Worm (Caenorhabditis elegans) whole organism, young adult: ENCODE results near the gene C17G10.7.

Source experiments
- B0035.1 ChIP-seq: sonication (generic microtip); optimal IDR thresholded peaks from 2 replicates; lab custom pipeline; 2016; ENCODE audit warnings: missing genetic modification characterization, mild to moderate bottlenecking, missing compliant biosample characterization, missing genotype, missing genetic modification reagents
- C17E4.6 ChIP-seq: fragments of 200-800 bp; sonication (Bioruptor generic); IDR thresholded peaks from 2 replicates; pipeline ENCODE4 v1.3.6; 2022; ENCODE audit warnings: missing genetic modification reagents, missing genetic modification characterization, missing compliant biosample characterization
- F49E8.2 ChIP-seq: sonication (generic microtip); optimal IDR thresholded peaks from 3 replicates; lab custom pipeline; 2017; ENCODE audit warnings: missing genetic modification characterization, mild to moderate bottlenecking, missing compliant biosample characterization, antibody characterized with exemption, moderate library complexity; ENCODE audit not compliant: insufficient read depth
- Y53G8AR.9 ChIP-seq: fragments of 200-800 bp; sonication (Bioruptor generic); conservative IDR thresholded peaks from 2 replicates; pipeline ENCODE4 v1.3.6; 2022; ENCODE audit warnings: missing genetic modification reagents, missing genetic modification characterization, missing compliant biosample characterization
- Y56A3A.18 ChIP-seq: fragments of 200-800 bp; sonication (Bioruptor generic); IDR thresholded peaks from 2 replicates; pipeline ENCODE4 v1.3.6; 2022; ENCODE audit warnings: missing genetic modification reagents, missing genetic modification characterization, missing compliant biosample characterization
- Y67H2A.10 ChIP-seq: fragments of 200-800 bp; sonication (Bioruptor generic); conservative IDR thresholded peaks from 2 replicates; pipeline ENCODE4 v1.3.6; 2022; ENCODE audit warnings: missing genetic modification reagents, missing genetic modification characterization, missing compliant biosample characterization
- Y79H2A.3 ChIP-seq: fragments of 200-800 bp; sonication (Bioruptor generic); conservative IDR thresholded peaks from 2 replicates; pipeline ENCODE4 v1.3.6; 2022; ENCODE audit warnings: missing genetic modification reagents, missing genetic modification characterization, missing compliant biosample characterization
- ZK185.1 ChIP-seq: sonication (generic microtip); optimal IDR thresholded peaks from 2 replicates; lab custom pipeline; 2016; ENCODE audit warnings: mild to moderate bottlenecking, missing genetic modification characterization, missing compliant biosample characterization; ENCODE audit not compliant: poor library complexity, severe bottlenecking
- akir-1 ChIP-seq: fragments of 200-800 bp; sonication (Bioruptor generic); optimal IDR thresholded peaks from 2 replicates; lab custom pipeline; 2018; ENCODE audit warnings: mild to moderate bottlenecking, missing genetic modification characterization, moderate library complexity, missing compliant biosample characterization
- ama-1 ChIP-seq, 3 experiments: fragments of 150-350 bp in 1 of 3; sonication (generic microtip) in 2 of 3; optimal IDR thresholded peaks; 2 replicates each; lab custom pipeline; 2014 to 2018; ENCODE audit warnings: missing biosample characterization in 2 of 3, missing genetic modification characterization in 2 of 3, missing genetic modification reagents in 2 of 3
- aptf-2 ChIP-seq: fragments of 200-800 bp; sonication (Bioruptor generic); conservative IDR thresholded peaks from 2 replicates; pipeline ENCODE4 v1.3.6; 2022; ENCODE audit warnings: missing genetic modification reagents, missing genetic modification characterization, missing compliant biosample characterization
- ceh-40 ChIP-seq: fragments of 200-800 bp; sonication (Bioruptor generic); IDR thresholded peaks from 2 replicates; pipeline ENCODE4 v1.3.6; 2022; ENCODE audit warnings: missing genetic modification characterization, missing compliant biosample characterization
- die-1 ChIP-seq: sonication (generic microtip); optimal IDR thresholded peaks from 2 replicates; lab custom pipeline; 2016; ENCODE audit warnings: missing genotype, mild to moderate bottlenecking, missing genetic modification characterization, missing compliant biosample characterization
- dpff-1 ChIP-seq: sonication (generic microtip); optimal IDR thresholded peaks from 2 replicates; lab custom pipeline; 2017; ENCODE audit warnings: mild to moderate bottlenecking, missing genetic modification characterization, missing compliant biosample characterization
- egrh-3 ChIP-seq: fragments of 200-800 bp; sonication (Bioruptor generic); IDR thresholded peaks from 2 replicates; pipeline ENCODE4 v1.3.6; 2022; ENCODE audit warnings: missing genetic modification reagents, missing genetic modification characterization, missing compliant biosample characterization
- ets-4 ChIP-seq: fragments of 200-800 bp; sonication (Bioruptor generic); optimal IDR thresholded peaks from 2 replicates; lab custom pipeline; 2018; ENCODE audit warnings: mild to moderate bottlenecking, missing genetic modification characterization, missing compliant biosample characterization
- gei-17 ChIP-seq: fragments of 200-800 bp; sonication (Bioruptor generic); optimal IDR thresholded peaks from 2 replicates; lab custom pipeline; 2018; ENCODE audit warnings: mild to moderate bottlenecking, missing genetic modification characterization, missing compliant biosample characterization
- hlh-26 ChIP-seq: fragments of 200-800 bp; sonication (Bioruptor generic); conservative IDR thresholded peaks from 2 replicates; pipeline ENCODE4 v1.3.6; 2022; ENCODE audit warnings: missing genetic modification reagents, missing genetic modification characterization, missing compliant biosample characterization
- hmg-1.2 ChIP-seq: fragments of 200-800 bp; sonication (Bioruptor generic); IDR thresholded peaks from 2 replicates; pipeline ENCODE4 v1.3.6; 2022; ENCODE audit warnings: missing genetic modification reagents, missing genetic modification characterization, missing compliant biosample characterization
- hmg-20 ChIP-seq: fragments of 200-800 bp; sonication (Bioruptor generic); IDR thresholded peaks from 2 replicates; pipeline ENCODE4 v1.3.6; 2022; ENCODE audit warnings: missing genetic modification reagents, missing genetic modification characterization, missing compliant biosample characterization
- lin-26 ChIP-seq: fragments of 200-800 bp; sonication (Bioruptor generic); IDR thresholded peaks from 2 replicates; pipeline ENCODE4 v1.3.6; 2022; ENCODE audit warnings: missing genetic modification reagents, missing genetic modification characterization, missing compliant biosample characterization
- lin-35 ChIP-seq, 3 experiments: fragments of 150-350 bp in 2 of 3; sonication (generic microtip) in 1 of 3; optimal IDR thresholded peaks; 2 replicates each; lab custom pipeline; 2014 to 2018; ENCODE audit warnings: missing biosample characterization in 3 of 3, missing genetic modification characterization in 3 of 3, missing genetic modification reagents in 3 of 3
- nfya-1 ChIP-seq: sonication (generic microtip); optimal IDR thresholded peaks from 2 replicates; lab custom pipeline; 2017; ENCODE audit warnings: antibody characterized with exemption, missing compliant biosample characterization, missing genetic modification characterization, borderline replicate concordance; ENCODE audit not compliant: insufficient read depth
- nhr-120 ChIP-seq: fragments of 200-800 bp; sonication (Bioruptor generic); IDR thresholded peaks from 2 replicates; pipeline ENCODE4 v1.3.6; 2022; ENCODE audit warnings: missing genetic modification characterization, missing compliant biosample characterization
- nhr-179 ChIP-seq: sonication (generic microtip); optimal IDR thresholded peaks from 2 replicates; lab custom pipeline; 2016; ENCODE audit warnings: mild to moderate bottlenecking, missing genetic modification characterization, missing compliant biosample characterization
- snpc-4 ChIP-seq, 5 experiments: fragments of 150-350 bp in 1 of 5; sonication (generic microtip) in 4 of 5; optimal IDR thresholded peaks; 2 replicates each; lab custom pipeline; 2014 to 2018; ENCODE audit warnings: missing genetic modification characterization in 5 of 5, missing biosample characterization in 3 of 5, antibody characterized with exemption in 2 of 5, mild to moderate bottlenecking in 2 of 5, missing compliant biosample characterization in 2 of 5, missing genotype in 2 of 5, moderate library complexity in 2 of 5, missing genetic modification reagents in 1 of 5
- tbx-9 ChIP-seq: sonication (generic microtip); optimal IDR thresholded peaks from 2 replicates; lab custom pipeline; 2016; ENCODE audit warnings: borderline replicate concordance, missing genetic modification characterization, inconsistent platforms, missing compliant biosample characterization
- zfh-2 ChIP-seq: fragments of 200-800 bp; sonication (Bioruptor generic); conservative IDR thresholded peaks from 2 replicates; pipeline ENCODE4 v1.3.6; 2022; ENCODE audit warnings: missing genetic modification reagents, missing genetic modification characterization, missing compliant biosample characterization
- ztf-25 ChIP-seq: fragments of 200-800 bp; sonication (Bioruptor generic); IDR thresholded peaks from 2 replicates; pipeline ENCODE4 v1.3.6; 2022; ENCODE audit warnings: missing genetic modification reagents, missing genetic modification characterization, missing compliant biosample characterization

The C17G10.7 gene

DNA sequence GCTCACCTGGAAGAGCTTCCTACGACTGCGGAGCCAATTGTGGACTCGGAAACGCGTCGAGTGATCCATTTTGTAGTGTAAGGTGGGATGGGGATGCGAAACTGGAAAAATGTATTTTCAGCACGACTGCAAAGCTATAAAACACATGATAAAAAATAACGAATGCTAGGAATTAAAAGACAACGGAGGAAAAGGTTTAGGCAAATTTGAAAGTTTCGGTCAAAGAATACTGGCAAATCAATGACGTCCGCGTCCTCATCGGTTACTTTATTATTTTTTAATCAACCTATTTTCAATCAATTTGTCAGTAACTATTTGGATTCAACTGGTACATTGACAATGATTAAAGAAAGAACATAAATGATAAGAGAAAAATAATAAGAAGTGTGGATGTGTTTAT is at the start of gene C17G10.7:
Gene C17G10.7 (minus strand): TSS at position 101 of the 400 bp plus-strand sequence.
- TF ChIP-seq ets-4 (no peak), lin-35 (GFP tag; optimal IDR thresholded peaks at IDR 0.05; lab: Kevin White, UChicago) (no peak), Y67H2A.10 (GFP tag; lab: Robert Waterston, UW) (no peak), lin-26 (GFP tag; lab: Robert Waterston, UW) (no peak), Y53G8AR.9 (no peak), Y79H2A.3 (GFP tag; lab: Robert Waterston, UW) (no peak), nfya-1 (no peak)

DNA sequence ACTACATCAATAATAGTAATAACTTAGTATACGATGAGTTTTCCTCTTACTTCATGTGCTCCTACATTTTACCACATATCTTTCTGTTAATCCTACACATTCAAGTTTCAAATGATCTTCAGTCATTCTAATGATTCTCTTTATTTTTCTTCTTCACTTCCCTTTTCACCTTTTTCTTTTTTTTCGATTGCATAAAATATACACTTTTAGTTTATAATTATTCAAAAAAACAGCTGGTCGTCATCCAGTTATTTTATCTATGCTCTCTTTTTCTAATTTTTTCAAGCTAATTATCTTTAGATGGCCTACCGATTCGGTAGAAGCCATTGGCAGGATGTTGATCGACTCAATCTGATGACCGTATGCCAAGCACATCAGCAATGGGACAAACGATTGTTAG is 46.6 kb upstream of the C17G10.7 start, which contains the start of gene F59E12.1:
Gene F59E12.1 (plus strand): TSS at position 301 of the 400 bp plus-strand sequence.
- TF ChIP-seq gei-17 (GFP tag; lab: Kevin White, UChicago): no peak
- TF ChIP-seq nhr-120 (GFP tag; lab: Robert Waterston, UW): no peak
- TF ChIP-seq Y56A3A.18: no peak
- TF ChIP-seq hmg-20 (GFP tag; lab: Robert Waterston, UW): no peak
- no peak for TF ChIP-seq dpff-1 (tag; lab: Kevin White, UChicago)
- TF ChIP-seq F49E8.2 (tag; lab: Kevin White, UChicago): no peak
- no peak for TF ChIP-seq ama-1 (optimal IDR thresholded peaks at IDR 0.05; lab: Kevin White, UChicago)
- TF ChIP-seq ama-1 (GFP tag; optimal IDR thresholded peaks at IDR 0.05; lab: Kevin White, UChicago): no peak
- no peak for TF ChIP-seq C17E4.6 (GFP tag; lab: Robert Waterston, UW)
- TF ChIP-seq snpc-4 (GFP tag; optimal IDR thresholded peaks at IDR 0.05; lab: Kevin White, UChicago): no peak
- TF ChIP-seq snpc-4 (tag; optimal IDR thresholded peaks at IDR 0.05; lab: Kevin White, UChicago): no peak
- TF ChIP-seq B0035.1 (tag; lab: Kevin White, UChicago): no peak
- TF ChIP-seq hmg-1.2 (GFP tag; lab: Robert Waterston, UW): no peak
- no peak for TF ChIP-seq tbx-9 (tag; lab: Kevin White, UChicago)
- TF ChIP-seq nfya-1: no peak
- no peak for TF ChIP-seq die-1 (tag; lab: Kevin White, UChicago)
- TF ChIP-seq, all 124 proteins: peak for 0

DNA sequence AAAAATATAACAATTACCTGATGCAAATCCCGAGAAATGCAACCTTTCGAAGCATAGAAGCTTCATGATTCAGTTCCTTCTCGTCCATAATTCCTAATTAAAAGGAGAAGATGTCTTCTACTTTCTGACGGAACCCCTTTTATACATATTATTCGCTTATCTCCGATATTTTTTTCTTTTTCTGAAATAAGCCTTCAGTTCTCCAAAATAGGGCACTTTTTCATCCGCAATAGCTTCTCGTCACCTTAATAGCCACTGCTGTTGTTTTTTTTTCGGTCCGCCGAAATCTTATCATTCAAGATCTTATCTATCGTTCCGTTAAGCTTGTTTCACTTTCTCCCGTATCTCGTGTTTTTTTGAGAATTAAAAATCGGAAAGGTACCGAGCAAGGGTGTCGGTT is 44.7 kb upstream of the C17G10.7 start, which contains the start of gene bli-2:
Gene bli-2 (minus strand): TSS at position 101 of the 400 bp plus-strand sequence.
- no peak for TF ChIP-seq akir-1 (GFP tag; lab: Kevin White, UChicago)
- no peak for TF ChIP-seq ztf-25 (GFP tag; lab: Robert Waterston, UW)
- no peak for TF ChIP-seq hmg-20 (GFP tag; lab: Robert Waterston, UW)
- TF ChIP-seq hlh-26 (GFP tag; lab: Robert Waterston, UW): no peak
- no peak for TF ChIP-seq nhr-179 (tag; lab: Kevin White, UChicago)
- TF ChIP-seq ceh-40 (GFP tag; lab: Robert Waterston, UW): no peak

DNA sequence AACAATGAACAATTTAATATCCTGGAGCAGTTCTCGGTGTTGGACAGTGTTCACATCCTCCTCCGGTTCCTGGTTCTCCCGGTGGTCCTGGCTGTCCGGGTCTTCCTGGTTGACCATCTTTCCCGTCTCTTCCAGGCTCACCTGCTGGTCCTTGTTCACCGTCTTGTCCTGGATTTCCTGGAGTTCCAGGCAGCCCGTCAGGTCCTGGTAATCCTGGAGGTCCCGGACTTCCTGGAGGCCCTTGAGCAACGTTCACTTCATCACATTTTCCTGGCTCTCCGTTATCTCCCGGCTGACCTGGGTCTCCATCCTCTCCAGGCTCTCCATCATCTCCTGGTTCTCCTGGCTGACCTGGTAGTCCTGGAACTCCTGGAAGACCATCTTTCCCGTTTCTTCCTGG is 43.8 kb upstream of the C17G10.7 start:
- TF ChIP-seq zfh-2 (GFP tag; lab: Robert Waterston, UW) (peak; percentile 85), egrh-3 (GFP tag; lab: Robert Waterston, UW) (peak; percentile 64; the same call in 1 of the 2 replicates), ZK185.1 (tag; lab: Kevin White, UChicago) (no peak), die-1 (tag; lab: Kevin White, UChicago) (no peak), aptf-2 (GFP tag; lab: Robert Waterston, UW) (no peak)
